Worm (Caenorhabditis elegans) whole organism, mixed stage, embryonic: ENCODE results near the gene tbx-38.

Experiments used
- elt-1 ChIP-seq: sonication (generic microtip); optimal IDR thresholded peaks from 2 replicates; lab custom pipeline; 2017; ENCODE audit warnings: missing genetic modification characterization, mild to moderate bottlenecking, missing compliant biosample characterization, antibody characterized with exemption, moderate library complexity, borderline replicate concordance; ENCODE audit not compliant: insufficient read depth
- pha-4 ChIP-seq: fragments of 150-350 bp; optimal IDR thresholded peaks from 2 replicates; lab custom pipeline; 2018; ENCODE audit warnings: missing biosample characterization, missing genetic modification reagents, missing genetic modification characterization

DNA sequence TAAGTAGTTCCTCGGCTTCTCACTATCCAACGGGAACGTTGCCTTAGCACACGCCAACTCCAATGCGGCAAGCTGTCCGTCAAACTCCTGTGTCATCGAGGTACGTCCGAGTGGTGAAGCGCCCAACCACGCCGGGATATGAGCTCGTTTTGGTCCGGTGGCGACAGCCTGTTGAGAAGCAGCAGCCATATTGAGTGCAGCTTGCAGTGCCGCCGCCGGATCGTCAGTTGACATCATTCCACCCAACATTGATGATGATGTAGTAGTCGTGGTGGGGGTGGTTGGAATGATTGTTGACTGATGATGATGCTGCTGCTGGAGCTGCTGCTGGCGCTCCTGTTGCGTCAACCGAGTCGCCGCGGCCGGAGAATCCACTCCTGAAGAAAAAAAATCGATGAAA is 47.6 kb upstream of the tbx-38 start:
- no peak for TF ChIP-seq pha-4 (tag; lab: Kevin White, UChicago)
- TF ChIP-seq elt-1 (tag; lab: Kevin White, UChicago): no peak
